Worm (Caenorhabditis elegans): Measurements from ENCODE around the gene K05F1.13.

- TF ChIP-seq mdl-1 (tag; optimal IDR thresholded peaks at IDR 0.05), result no peak
- TF ChIP-seq egl-27 (tag; optimal IDR thresholded peaks at IDR 0.05), result no peak
- TF ChIP-seq aly-2 (tag; optimal IDR thresholded peaks at IDR 0.05), result no peak
- no peak for TF ChIP-seq sma-3 (GFP tag; optimal IDR thresholded peaks at IDR 0.05)
- no peak for TF ChIP-seq skn-1 (tag; optimal IDR thresholded peaks at IDR 0.05)
- no peak for TF ChIP-seq sem-4 (tag; optimal IDR thresholded peaks at IDR 0.05)
- no peak for TF ChIP-seq ceh-82 (tag; optimal IDR thresholded peaks at IDR 0.05)
- no peak for TF ChIP-seq unc-39 (tag; optimal IDR thresholded peaks at IDR 0.05)
- no peak for TF ChIP-seq nhr-77 (tag; optimal IDR thresholded peaks at IDR 0.05)
- no peak for TF ChIP-seq ZK546.5 (tag; optimal IDR thresholded peaks at IDR 0.05)
- TF ChIP-seq nhr-11 (tag; optimal IDR thresholded peaks at IDR 0.05), result no peak
These were observed 29.4 kb downstream of the K05F1.13 start, which contains the start of gene ZK1248.4 for ce11 chrII:5818298-5818697.
